Worm (Caenorhabditis elegans): ENCODE data around the gene R166.3.

Gene R166.3

DNA sequence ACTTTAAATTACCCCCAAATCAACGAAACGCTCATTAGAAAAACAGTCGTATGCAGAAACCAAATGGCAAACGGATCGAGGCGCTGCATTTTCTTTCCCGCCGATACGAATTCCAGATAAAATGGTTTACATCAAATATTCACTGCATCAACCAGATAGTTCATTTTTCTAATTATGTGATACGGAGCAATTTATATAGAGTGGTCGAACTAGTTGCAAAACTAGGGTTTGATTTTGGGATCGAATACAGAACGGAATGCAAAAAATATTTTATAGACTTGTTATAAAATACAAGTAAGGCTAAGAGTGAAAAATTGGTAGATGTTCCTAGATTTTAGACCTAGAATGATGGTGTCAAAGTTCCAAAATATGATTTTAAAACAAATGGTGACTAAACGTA, 19.3 kb downstream of the R166.3 start:
- TF ChIP-seq flh-1 (GFP tag; optimal IDR thresholded peaks at IDR 0.05): no peak
- TF ChIP-seq nhr-76 (tag; optimal IDR thresholded peaks at IDR 0.05): no peak
- no peak for TF ChIP-seq mep-1 (tag; optimal IDR thresholded peaks at IDR 0.05)
- TF ChIP-seq ceh-83 (GFP tag; optimal IDR thresholded peaks at IDR 0.05): no peak
- no peak for TF ChIP-seq pha-4 (tag; optimal IDR thresholded peaks at IDR 0.05)
- no peak for TF ChIP-seq lsy-2 (tag; optimal IDR thresholded peaks at IDR 0.05)
- no peak for TF ChIP-seq nhr-12 (tag; optimal IDR thresholded peaks at IDR 0.05)
- no peak for TF ChIP-seq unc-39 (tag; optimal IDR thresholded peaks at IDR 0.05)
- no peak for TF ChIP-seq blmp-1 (tag; optimal IDR thresholded peaks at IDR 0.05)
- TF ChIP-seq mls-2 (tag; optimal IDR thresholded peaks at IDR 0.05): no peak
- TF ChIP-seq cnd-1 (tag; optimal IDR thresholded peaks at IDR 0.05): no peak
- no peak for TF ChIP-seq sptf-1 (tag; optimal IDR thresholded peaks at IDR 0.05)

DNA sequence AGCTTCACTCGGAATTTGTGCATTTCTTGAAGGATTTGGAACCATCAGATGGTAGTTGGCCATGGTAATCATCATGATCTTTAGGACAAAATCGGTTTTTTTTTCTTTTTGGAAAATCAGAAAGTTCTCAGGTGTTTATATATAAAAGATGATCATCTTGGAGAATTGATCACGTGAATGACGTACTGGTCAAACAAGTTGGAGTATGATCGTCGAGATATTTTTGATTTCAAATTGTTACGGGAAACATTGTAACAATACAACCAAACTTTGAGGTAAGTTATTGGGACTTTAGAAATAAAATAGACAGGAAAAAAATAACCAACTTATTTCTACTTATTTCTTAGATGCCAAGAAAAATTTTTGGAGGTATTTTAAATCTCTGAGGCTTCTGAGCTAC, 20.1 kb downstream of the R166.3 start, which contains the start of gene F59B10.4:
F59B10.4 (minus strand) TSS at position 101 of the 400 bp plus-strand sequence.
- TF ChIP-seq nhr-28 (tag; optimal IDR thresholded peaks at IDR 0.05) (no peak), zip-8 (tag; optimal IDR thresholded peaks at IDR 0.05) (no peak), unc-39 (tag; optimal IDR thresholded peaks at IDR 0.05) (no peak), elt-1 (tag; optimal IDR thresholded peaks at IDR 0.05; ENCODE audit: borderline replicate concordance, insufficient read depth) (no peak), mep-1 (tag; optimal IDR thresholded peaks at IDR 0.05) (no peak), ztf-11 (tag; optimal IDR thresholded peaks at IDR 0.05) (no peak), mab-5 (tag; optimal IDR thresholded peaks at IDR 0.05) (no peak), nhr-2 (tag; optimal IDR thresholded peaks at IDR 0.05) (no peak), unc-62 (GFP tag; optimal IDR thresholded peaks at IDR 0.05) (no peak), ceh-39 (tag; optimal IDR thresholded peaks at IDR 0.05) (no peak)

DNA sequence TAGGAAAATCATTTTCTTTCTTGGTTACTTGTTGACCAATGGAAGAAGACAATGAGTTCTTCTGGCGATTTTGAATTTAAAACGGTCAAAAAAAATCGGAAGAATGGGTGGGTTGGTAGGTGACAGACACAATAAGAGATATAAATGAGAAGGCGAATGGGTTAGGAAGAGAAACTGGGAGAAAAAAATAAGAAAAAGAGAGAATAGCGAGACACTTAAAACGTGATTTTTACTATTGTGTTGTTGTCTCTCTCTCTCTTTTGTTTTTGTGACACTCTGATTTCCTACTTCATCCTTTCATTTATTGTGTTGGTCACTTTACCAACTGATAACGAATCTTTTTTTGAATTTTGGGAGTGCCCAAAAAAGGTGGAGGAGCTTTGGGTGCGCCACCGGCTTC, 22.8 kb downstream of the R166.3 start:
- no peak for TF ChIP-seq ceh-39 (tag; optimal IDR thresholded peaks at IDR 0.05)
- TF ChIP-seq hlh-1 (tag; optimal IDR thresholded peaks at IDR 0.05): no peak
- TF ChIP-seq nhr-237 (tag; optimal IDR thresholded peaks at IDR 0.05): no peak
- TF ChIP-seq ztf-11 (tag; optimal IDR thresholded peaks at IDR 0.05): no peak

DNA sequence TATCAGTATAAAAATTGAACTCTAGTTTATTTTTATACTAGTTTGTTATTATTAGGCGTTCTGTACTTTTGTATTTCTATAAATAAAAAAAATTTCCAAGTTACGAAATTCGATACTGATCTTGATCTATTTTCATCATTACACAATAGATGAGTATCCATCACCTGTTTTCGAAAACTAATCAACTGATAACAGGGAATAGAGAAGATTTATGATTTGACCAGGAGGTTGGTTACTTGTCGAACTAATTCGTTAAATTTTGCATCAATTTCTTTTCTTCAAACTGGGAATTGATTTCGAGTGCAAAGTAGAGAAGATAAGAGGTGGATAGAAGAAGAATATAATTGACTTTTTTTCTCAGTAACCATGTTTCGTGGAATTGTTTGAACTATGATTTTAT, 23.7 kb downstream of the R166.3 start:
- TF ChIP-seq mls-2 (tag; optimal IDR thresholded peaks at IDR 0.05): no peak
- TF ChIP-seq hlh-1 (tag; optimal IDR thresholded peaks at IDR 0.05): no peak
- TF ChIP-seq nhr-237 (tag; optimal IDR thresholded peaks at IDR 0.05): no peak
- TF ChIP-seq elt-1 (tag; optimal IDR thresholded peaks at IDR 0.05; ENCODE audit: borderline replicate concordance, insufficient read depth): no peak
- no peak for TF ChIP-seq lin-32 (GFP tag; optimal IDR thresholded peaks at IDR 0.05)
- no peak for TF ChIP-seq tbx-8 (GFP tag; optimal IDR thresholded peaks at IDR 0.05)
- TF ChIP-seq ztf-11 (tag; optimal IDR thresholded peaks at IDR 0.05): no peak
- no peak for TF ChIP-seq lsy-2 (tag; optimal IDR thresholded peaks at IDR 0.05)
- no peak for TF ChIP-seq nhr-28 (tag; optimal IDR thresholded peaks at IDR 0.05)
- no peak for TF ChIP-seq ceh-83 (GFP tag; optimal IDR thresholded peaks at IDR 0.05)
- TF ChIP-seq unc-120 (tag; optimal IDR thresholded peaks at IDR 0.05; ENCODE audit: poor library complexity, severe bottlenecking): no peak
- TF ChIP-seq nhr-12 (tag; optimal IDR thresholded peaks at IDR 0.05): no peak
- TF ChIP-seq ceh-43 (GFP tag; optimal IDR thresholded peaks at IDR 0.05): no peak
- TF ChIP-seq blmp-1 (tag; optimal IDR thresholded peaks at IDR 0.05): no peak
- no peak for TF ChIP-seq elt-3 (tag; optimal IDR thresholded peaks at IDR 0.05)
- TF ChIP-seq sem-2 (GFP tag; optimal IDR thresholded peaks at IDR 0.05): no peak
- no peak for TF ChIP-seq nhr-2 (tag; optimal IDR thresholded peaks at IDR 0.05)
- no peak for TF ChIP-seq drap-1 (GFP tag; optimal IDR thresholded peaks at IDR 0.05)

DNA sequence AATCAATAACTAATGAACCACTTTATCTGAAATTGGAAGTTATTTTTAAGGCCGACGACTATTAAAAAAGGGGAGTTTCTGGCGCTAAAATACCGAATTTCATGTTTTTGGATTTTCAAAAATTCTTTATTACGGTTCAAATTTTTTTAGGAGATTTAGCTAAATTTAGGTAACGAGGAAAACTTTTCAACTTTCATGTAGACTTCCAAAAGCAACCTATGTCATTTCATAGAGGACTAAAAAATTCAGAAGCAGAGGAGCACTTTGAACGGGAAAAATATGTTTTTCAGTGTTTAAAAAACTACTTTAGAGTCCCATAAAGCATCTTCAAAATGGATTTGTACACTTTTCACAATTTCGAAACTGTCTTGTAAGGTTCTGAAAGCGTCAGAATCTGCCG, 25.8 kb downstream of the R166.3 start:
- TF ChIP-seq mep-1 (tag; optimal IDR thresholded peaks at IDR 0.05) (no peak), unc-39 (tag; optimal IDR thresholded peaks at IDR 0.05) (no peak), lsy-2 (tag; optimal IDR thresholded peaks at IDR 0.05) (no peak), elt-3 (tag; optimal IDR thresholded peaks at IDR 0.05) (no peak), elt-1 (tag; optimal IDR thresholded peaks at IDR 0.05; ENCODE audit: borderline replicate concordance, insufficient read depth) (no peak), ceh-83 (GFP tag; optimal IDR thresholded peaks at IDR 0.05) (no peak), M03D4.4 (tag; optimal IDR thresholded peaks at IDR 0.05) (no peak), mls-2 (tag; optimal IDR thresholded peaks at IDR 0.05) (no peak)

DNA sequence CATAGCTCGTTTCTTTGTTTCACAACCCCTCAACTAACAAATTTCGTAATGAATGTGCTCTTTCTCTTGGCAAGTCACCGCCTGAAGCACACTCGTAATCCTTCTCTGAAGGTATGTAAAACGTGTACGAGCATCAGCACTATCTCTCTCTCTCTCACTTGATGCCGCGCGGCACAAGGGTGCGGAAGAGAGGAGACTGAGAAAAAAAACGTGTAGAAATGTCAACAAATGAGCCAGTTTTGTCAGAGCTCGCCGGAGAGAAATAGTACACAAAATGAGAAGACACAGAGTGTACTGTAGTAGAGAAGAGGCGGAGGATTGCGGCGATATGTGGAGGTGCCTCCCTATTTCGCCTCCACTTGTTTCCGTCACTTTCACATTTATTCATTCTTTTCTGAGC, 28.9 kb downstream of the R166.3 start, which contains the start of gene F59B10.3:
F59B10.3 (plus strand) TSS at position 301 of the 400 bp plus-strand sequence.
- TF ChIP-seq pha-4 (tag; optimal IDR thresholded peaks at IDR 0.05) (peak; percentile 63), mls-2 (tag; optimal IDR thresholded peaks at IDR 0.05) (no peak)
